Fruit fly (Drosophila melanogaster) whole organism, embryonic: ENCODE measurements around the gene Cyp310a1.

Experiments used
- CG11696 ChIP-seq: fragments of 200-800 bp; sonication (Bioruptor generic); IDR thresholded peaks from 2 replicates; pipeline ENCODE4 v1.3.6; 2022; ENCODE audit warnings: missing biosample characterization, missing genetic modification characterization
- CG12219 ChIP-seq: fragments of 200-800 bp; sonication (Bioruptor generic); optimal IDR thresholded peaks from 3 replicates; lab custom pipeline; 2018; ENCODE audit warnings: missing biosample characterization, mild to moderate bottlenecking, missing genetic modification characterization
- CG14050 ChIP-seq: fragments of 200-800 bp; sonication (Bioruptor generic); IDR thresholded peaks from 3 replicates; pipeline ENCODE4 v1.3.6; 2022; ENCODE audit warnings: missing biosample characterization, missing genetic modification characterization
- CG14441 ChIP-seq: fragments of 200-800 bp; sonication (Bioruptor generic); IDR thresholded peaks from 2 replicates; pipeline ENCODE4 v1.3.6; 2022; ENCODE audit warnings: missing biosample characterization, missing genetic modification characterization
- CG14965 ChIP-seq: fragments of 200-800 bp; sonication (Bioruptor generic); optimal IDR thresholded peaks from 2 replicates; lab custom pipeline; 2016; ENCODE audit warnings: missing biosample characterization, missing genetic modification characterization, borderline replicate concordance
- CG1792 ChIP-seq: fragments of 200-800 bp; sonication (Bioruptor generic); optimal IDR thresholded peaks from 2 replicates; lab custom pipeline; 2016; ENCODE audit warnings: missing biosample characterization, missing genetic modification characterization
- CG30431 ChIP-seq: fragments of 200-800 bp; sonication (Bioruptor generic); optimal IDR thresholded peaks from 2 replicates; lab custom pipeline; 2017; ENCODE audit warnings: missing biosample characterization, missing genetic modification characterization
- CG31388 ChIP-seq: fragments of 200-800 bp; sonication (Bioruptor generic); optimal IDR thresholded peaks from 2 replicates; lab custom pipeline; 2016; ENCODE audit warnings: missing biosample characterization, missing genetic modification characterization
- CG3407 ChIP-seq: fragments of 200-800 bp; sonication (Bioruptor generic); optimal IDR thresholded peaks from 2 replicates; lab custom pipeline; 2018; ENCODE audit warnings: missing biosample characterization, mild to moderate bottlenecking, missing genetic modification characterization
- CG3847 ChIP-seq: fragments of 200-800 bp; sonication (Bioruptor generic); IDR thresholded peaks from 2 replicates; pipeline ENCODE4 v1.3.6; 2022; ENCODE audit warnings: missing biosample characterization, missing genetic modification characterization
- CG4424 ChIP-seq: fragments of 200-800 bp; sonication (Bioruptor generic); optimal IDR thresholded peaks from 3 replicates; lab custom pipeline; 2016; ENCODE audit warnings: missing biosample characterization, missing genetic modification characterization
- CG4730 ChIP-seq: fragments of 200-800 bp; sonication (Bioruptor generic); IDR thresholded peaks from 2 replicates; pipeline ENCODE4 v1.3.6; 2022; ENCODE audit warnings: missing biosample characterization, missing genetic modification characterization
- CG5953 ChIP-seq: fragments of 200-800 bp; sonication (Bioruptor generic); IDR thresholded peaks from 2 replicates; pipeline ENCODE4 v1.3.6; 2022; ENCODE audit warnings: missing biosample characterization, missing genetic modification characterization
- CG6175 ChIP-seq: fragments of 200-800 bp; sonication (Bioruptor generic); IDR thresholded peaks from 3 replicates; pipeline ENCODE4 v1.3.6; 2022; ENCODE audit warnings: missing biosample characterization, missing genetic modification characterization
- CG7987 ChIP-seq: fragments of 200-800 bp; sonication (Bioruptor generic); optimal IDR thresholded peaks from 2 replicates; lab custom pipeline; 2018; ENCODE audit warnings: missing biosample characterization, mild to moderate bottlenecking, missing genetic modification characterization, moderate library complexity
- CG8388 ChIP-seq: fragments of 200-800 bp; sonication (Bioruptor generic); optimal IDR thresholded peaks from 2 replicates; lab custom pipeline; 2019; ENCODE audit warnings: missing biosample characterization, mild to moderate bottlenecking, missing genetic modification characterization, moderate library complexity
- CG9437 ChIP-seq: fragments of 200-800 bp; sonication (Bioruptor generic); optimal IDR thresholded peaks from 2 replicates; lab custom pipeline; 2018; ENCODE audit warnings: missing biosample characterization, mild to moderate bottlenecking, missing genetic modification characterization
- CG9876 ChIP-seq: fragments of 200-800 bp; sonication (Bioruptor generic); optimal IDR thresholded peaks from 2 replicates; lab custom pipeline; 2016; ENCODE audit warnings: missing biosample characterization, missing genetic modification characterization
- CHES-1-like ChIP-seq: fragments of 200-800 bp; sonication (Bioruptor generic); optimal IDR thresholded peaks from 2 replicates; lab custom pipeline; 2016; ENCODE audit warnings: missing biosample characterization, missing genetic modification characterization
- Chrac-16 ChIP-seq: fragments of 200-800 bp; sonication (Bioruptor generic); optimal IDR thresholded peaks from 3 replicates; lab custom pipeline; 2016; ENCODE audit warnings: missing biosample characterization, missing genetic modification characterization
- Deaf1 ChIP-seq: fragments of 200-800 bp; optimal IDR thresholded peaks from 3 replicates; lab custom pipeline; 2019; ENCODE audit warnings: missing biosample characterization, mild to moderate bottlenecking, missing genetic modification characterization, moderate library complexity
- Dfd ChIP-seq, 2 experiments: fragments of >200 bp; optimal IDR thresholded peaks; 2 replicates each; lab custom pipeline; 2017; ENCODE audit warnings: missing biosample characterization in 2 of 2, missing genetic modification characterization in 2 of 2
- H15 ChIP-seq: fragments of 200-800 bp; sonication (Bioruptor generic); IDR thresholded peaks from 3 replicates; pipeline ENCODE4 v1.3.6; 2022; ENCODE audit warnings: missing biosample characterization, missing genetic modification characterization
- HLH54F ChIP-seq: fragments of 200-800 bp; sonication (Bioruptor generic); optimal IDR thresholded peaks from 3 replicates; lab custom pipeline; 2016; ENCODE audit warnings: missing biosample characterization, missing genetic modification characterization
- HmgD ChIP-seq: fragments of 200-800 bp; sonication (Bioruptor generic); optimal IDR thresholded peaks from 3 replicates; lab custom pipeline; 2016; ENCODE audit warnings: missing biosample characterization, missing genetic modification characterization
- Hmx ChIP-seq: fragments of 200-800 bp; sonication (Bioruptor generic); optimal IDR thresholded peaks from 2 replicates; lab custom pipeline; 2016; ENCODE audit warnings: missing biosample characterization, missing genetic modification characterization
- MTF-1 ChIP-seq: fragments of 200-800 bp; sonication (Bioruptor generic); optimal IDR thresholded peaks from 2 replicates; lab custom pipeline; 2018; ENCODE audit warnings: missing biosample characterization, mild to moderate bottlenecking, missing genetic modification characterization, borderline replicate concordance
- NC2β ChIP-seq: fragments of 200-800 bp; sonication (Bioruptor generic); optimal IDR thresholded peaks from 2 replicates; lab custom pipeline; 2016; ENCODE audit warnings: missing biosample characterization, missing genetic modification characterization
- PHDP ChIP-seq: fragments of 200-800 bp; sonication (Bioruptor generic); optimal IDR thresholded peaks from 3 replicates; lab custom pipeline; 2018; ENCODE audit warnings: missing biosample characterization, mild to moderate bottlenecking, missing genetic modification characterization, moderate library complexity
- Poxn ChIP-seq: fragments of 200-800 bp; sonication (Bioruptor generic); IDR thresholded peaks from 2 replicates; pipeline ENCODE4 v1.3.6; 2022; ENCODE audit warnings: missing biosample characterization, missing genetic modification characterization
- Ravus ChIP-seq: fragments of 200-800 bp; sonication (Bioruptor generic); IDR thresholded peaks from 2 replicates; pipeline ENCODE4 v1.3.6; 2022; ENCODE audit warnings: missing biosample characterization, missing genetic modification characterization
- Rfx ChIP-seq: fragments of 200-800 bp; sonication (Bioruptor generic); IDR thresholded peaks from 2 replicates; pipeline ENCODE4 v1.3.6; 2022; ENCODE audit warnings: missing biosample characterization, missing genetic modification characterization
- Sin3A ChIP-seq: fragments of >200 bp; optimal IDR thresholded peaks from 2 replicates; lab custom pipeline; 2018
- Sry-δ ChIP-seq: fragments of 200-800 bp; sonication (Bioruptor generic); optimal IDR thresholded peaks from 2 replicates; lab custom pipeline; 2016; ENCODE audit warnings: missing biosample characterization, missing genetic modification characterization
- Trl ChIP-seq, 3 experiments: fragments of >200 bp in 2 of 3; fragments of 200-800 bp in 1 of 3; sonication (Bioruptor generic) in 1 of 3; optimal IDR thresholded peaks; 2 replicates in 1 of 3; 3 replicates in 2 of 3; lab custom pipeline; 2016 to 2017; ENCODE audit warnings: missing biosample characterization in 1 of 3, missing genetic modification characterization in 1 of 3
- ap ChIP-seq: fragments of 200-800 bp; sonication (Bioruptor generic); IDR thresholded peaks from 2 replicates; pipeline ENCODE4 v1.3.6; 2022; ENCODE audit warnings: missing biosample characterization, missing genetic modification characterization
- ase ChIP-seq: fragments of 200-800 bp; sonication (Bioruptor generic); IDR thresholded peaks from 3 replicates; pipeline ENCODE4 v1.3.6; 2022; ENCODE audit warnings: missing biosample characterization, missing genetic modification characterization
- ash1 ChIP-seq: fragments of 200-800 bp; sonication (Bioruptor generic); optimal IDR thresholded peaks from 2 replicates; lab custom pipeline; 2018; ENCODE audit warnings: missing biosample characterization, mild to moderate bottlenecking, missing genetic modification characterization
- ato ChIP-seq: fragments of 200-800 bp; sonication (Bioruptor generic); IDR thresholded peaks from 2 replicates; pipeline ENCODE4 v1.3.6; 2022; ENCODE audit warnings: missing biosample characterization, missing genetic modification characterization; ENCODE audit not compliant: partially characterized antibody
- cas ChIP-seq: fragments of 200-800 bp; sonication (Bioruptor generic); IDR thresholded peaks from 2 replicates; pipeline ENCODE4 v1.3.6; 2022; ENCODE audit warnings: missing biosample characterization, missing genetic modification characterization
- fd96Cb ChIP-seq: fragments of 200-800 bp; sonication (Bioruptor generic); optimal IDR thresholded peaks from 2 replicates; lab custom pipeline; 2018; ENCODE audit warnings: missing biosample characterization, mild to moderate bottlenecking, missing genetic modification characterization, moderate library complexity
- gt ChIP-seq: fragments of 200-800 bp; sonication (Bioruptor generic); IDR thresholded peaks from 2 replicates; pipeline ENCODE4 v1.3.6; 2022; ENCODE audit warnings: missing biosample characterization, missing genetic modification characterization
- kah ChIP-seq: fragments of 200-800 bp; sonication (Bioruptor generic); optimal IDR thresholded peaks from 2 replicates; lab custom pipeline; 2018; ENCODE audit warnings: missing biosample characterization, mild to moderate bottlenecking, missing genetic modification characterization
- lmd ChIP-seq: fragments of 200-800 bp; sonication (Bioruptor generic); IDR thresholded peaks from 2 replicates; pipeline ENCODE4 v1.3.6; 2022; ENCODE audit warnings: missing biosample characterization, missing genetic modification characterization
- onecut ChIP-seq: fragments of 200-800 bp; sonication (Bioruptor generic); IDR thresholded peaks from 2 replicates; pipeline ENCODE4 v1.3.6; 2022; ENCODE audit warnings: missing biosample characterization, missing genetic modification characterization
- pita ChIP-seq: fragments of 200-800 bp; sonication (Bioruptor generic); optimal IDR thresholded peaks from 2 replicates; lab custom pipeline; 2017; ENCODE audit warnings: missing biosample characterization, mild to moderate bottlenecking, missing genetic modification characterization
- pnt ChIP-seq: fragments of 200-800 bp; sonication (Bioruptor generic); optimal IDR thresholded peaks from 3 replicates; lab custom pipeline; 2016; ENCODE audit warnings: missing biosample characterization, missing genetic modification characterization
- pros ChIP-seq: fragments of 200-800 bp; sonication (Bioruptor generic); optimal IDR thresholded peaks from 3 replicates; lab custom pipeline; 2019; ENCODE audit warnings: missing biosample characterization, mild to moderate bottlenecking, missing genetic modification characterization, moderate library complexity
- sd ChIP-seq: fragments of 200-800 bp; sonication (Bioruptor generic); optimal IDR thresholded peaks from 3 replicates; lab custom pipeline; 2018; ENCODE audit warnings: missing biosample characterization, mild to moderate bottlenecking, missing genetic modification characterization, moderate library complexity
- tin ChIP-seq: fragments of 200-800 bp; sonication (Bioruptor generic); optimal IDR thresholded peaks from 3 replicates; lab custom pipeline; 2016; ENCODE audit warnings: missing biosample characterization, missing genetic modification characterization

Cyp310a1 gene

DNA sequence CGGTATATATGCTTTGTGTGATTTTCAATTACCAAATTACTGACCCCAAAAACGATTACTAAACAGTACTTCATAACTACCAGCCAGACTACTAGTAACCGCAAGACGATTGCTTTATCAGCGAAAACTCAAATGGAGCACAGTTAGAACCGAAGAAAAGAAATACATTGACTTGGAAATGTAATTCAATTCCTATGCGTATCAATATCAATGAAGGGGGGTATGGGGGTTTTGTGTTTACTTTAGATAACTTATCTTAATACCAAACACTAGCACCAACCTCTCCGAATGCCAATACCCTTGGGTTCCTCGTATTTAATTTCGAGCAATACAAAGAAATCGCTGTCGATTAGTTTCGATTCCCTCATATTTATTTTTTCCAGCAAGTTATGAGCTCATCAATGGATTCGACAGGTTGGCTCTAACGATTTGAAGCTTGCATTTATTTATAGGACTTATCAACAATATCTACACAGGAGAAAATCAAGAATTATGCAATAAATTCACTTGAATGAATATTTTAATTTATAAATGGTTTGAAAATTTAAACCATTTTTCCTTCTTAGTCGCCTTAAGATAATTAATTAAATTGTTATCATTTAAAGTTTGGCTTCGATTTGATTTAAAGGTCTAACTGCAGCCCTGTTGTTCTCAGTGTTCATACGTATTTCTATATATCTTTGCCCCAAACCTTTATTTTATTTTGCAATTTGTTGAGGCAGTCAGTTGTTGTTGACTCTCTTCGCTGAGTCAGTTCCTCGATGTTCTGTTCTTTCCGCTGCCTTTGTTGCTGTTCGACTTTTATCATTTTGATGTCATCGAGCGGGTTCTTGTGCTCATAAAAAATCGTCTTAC lies 31.2 kb downstream of the Cyp310a1 start (continued):
- TF ChIP-seq pita (GFP tag; lab: Kevin White, UChicago) (no peak), Deaf1 (tag; lab: Kevin White, UChicago) (peak; percentile 46), CG14965 (GFP tag; lab: Kevin White, UChicago) (no peak), HmgD (GFP tag; lab: Kevin White, UChicago) (no peak), ap (GFP tag; lab: Robert Waterston, UW) (peak; percentile 67), sd (tag; lab: Kevin White, UChicago) (peak; percentile 92), CG3847 (GFP tag; lab: Robert Waterston, UW) (peak; percentile 79), Rfx (GFP tag; lab: Robert Waterston, UW) (peak; percentile 87), ase (GFP tag; lab: Robert Waterston, UW) (peak; percentile 55; the same call in 2 of the 3 replicates), Hmx (no peak), CG7987 (GFP tag; lab: Kevin White, UChicago) (peak; percentile 3), cas (GFP tag; lab: Robert Waterston, UW) (peak; percentile 62; the same call in 1 of the 2 replicates), CG4730 (peak; percentile 53; the same call in 1 of the 2 replicates), Ravus (peak; percentile 9; the same call in 1 of the 2 replicates), HLH54F (GFP tag; lab: Kevin White, UChicago) (peak; percentile 48), CG6175 (GFP tag; lab: Robert Waterston, UW) (peak; percentile 55; the same call in 1 of the 3 replicates), gt (GFP tag; lab: Robert Waterston, UW) (no peak), Sry-δ (GFP tag; lab: Kevin White, UChicago) (peak; percentile 20), pnt (GFP tag; lab: Kevin White, UChicago) (no peak), CG4424 (GFP tag; lab: Kevin White, UChicago) (peak; percentile 81), ato (GFP tag; lab: Robert Waterston, UW) (no peak), PHDP (tag; lab: Kevin White, UChicago) (peak; percentile 83), NC2β (GFP tag; lab: Kevin White, UChicago) (peak; percentile 46), CG3407 (peak; percentile 52), CG8388 (GFP tag; lab: Kevin White, UChicago) (peak; percentile 75), pros (peak; percentile 9), CG9876 (peak; percentile 22), Chrac-16 (GFP tag; lab: Kevin White, UChicago) (peak; percentile 56), Poxn (GFP tag; lab: Robert Waterston, UW) (no peak), MTF-1 (GFP tag; lab: Kevin White, UChicago) (peak; percentile 25), CG5953 (GFP tag; lab: Robert Waterston, UW) (peak; percentile 60; the same call in 1 of the 2 replicates), CG9437 (peak; percentile 64), tin (GFP tag; lab: Kevin White, UChicago) (peak; percentile 63), H15 (GFP tag; lab: Robert Waterston, UW) (no peak), Dfd (GFP tag; optimal IDR thresholded peaks at IDR 0.05; lab: Kevin White, UChicago) (no peak), lmd (peak; percentile 80), CG30431 (GFP tag; lab: Kevin White, UChicago) (no peak), fd96Cb (tag; lab: Kevin White, UChicago) (peak; percentile 75), CG1792 (GFP tag; lab: Kevin White, UChicago) (peak; percentile 3), CG31388 (no peak), ash1 (no peak), CG14441 (GFP tag; lab: Robert Waterston, UW) (peak; percentile 76), CG11696 (peak; percentile 47; the same call in 1 of the 2 replicates), CG14050 (GFP tag; lab: Robert Waterston, UW) (peak; percentile 60), Trl (optimal IDR thresholded peaks at IDR 0.05; lab: Kevin White, UChicago) (no peak), Trl (GFP tag; optimal IDR thresholded peaks at IDR 0.05; lab: Kevin White, UChicago) (no peak), onecut (GFP tag; lab: Robert Waterston, UW) (no peak), kah (GFP tag; lab: Kevin White, UChicago) (peak; percentile 56), CG12219 (GFP tag; lab: Kevin White, UChicago) (peak; percentile 48), CHES-1-like (GFP tag; lab: Kevin White, UChicago) (peak; percentile 1), Sin3A (no peak)
